Fruit fly (Drosophila melanogaster) whole organism, adult: ENCODE measurements around the gene CG15336.

Experiments used
- CG12768 ChIP-seq: fragments of 200-800 bp; sonication (Bioruptor generic); optimal IDR thresholded peaks from 2 replicates; lab custom pipeline; 2017; ENCODE audit warnings: missing biosample characterization, missing genetic modification characterization, mild to moderate bottlenecking, moderate library complexity, missing genetic modification reagents
- CG14711 ChIP-seq: fragments of 200-800 bp; sonication (Bioruptor generic); optimal IDR thresholded peaks from 2 replicates; lab custom pipeline; 2018; ENCODE audit warnings: missing biosample characterization, mild to moderate bottlenecking, missing genetic modification characterization, moderate library complexity
- CG1620 ChIP-seq: fragments of 200-800 bp; sonication (Bioruptor generic); optimal IDR thresholded peaks from 2 replicates; lab custom pipeline; 2016; ENCODE audit warnings: missing biosample characterization, missing genetic modification characterization
- CG7045 ChIP-seq: fragments of 200-800 bp; sonication (Bioruptor generic); optimal IDR thresholded peaks from 2 replicates; lab custom pipeline; 2017; ENCODE audit warnings: missing biosample characterization, mild to moderate bottlenecking, missing genetic modification characterization
- Crg-1 ChIP-seq: fragments of 200-800 bp; sonication (Bioruptor generic); optimal IDR thresholded peaks from 2 replicates; lab custom pipeline; 2016; ENCODE audit warnings: missing biosample characterization, missing genetic modification characterization
- Hr96 ChIP-seq: fragments of 200-800 bp; sonication (Bioruptor generic); optimal IDR thresholded peaks from 2 replicates; lab custom pipeline; 2016; ENCODE audit warnings: missing biosample characterization, missing genetic modification characterization
- bab1 ChIP-seq: fragments of 200-800 bp; sonication (Bioruptor generic); optimal IDR thresholded peaks from 3 replicates; lab custom pipeline; 2019; ENCODE audit warnings: missing biosample characterization, mild to moderate bottlenecking, missing genetic modification characterization, moderate library complexity
- cic ChIP-seq: fragments of 200-800 bp; sonication (Bioruptor generic); optimal IDR thresholded peaks from 2 replicates; lab custom pipeline; 2017; ENCODE audit warnings: missing biosample characterization, mild to moderate bottlenecking, missing genetic modification characterization, moderate library complexity
- cnc ChIP-seq, 2 experiments: fragments of >200 bp; optimal IDR thresholded peaks; 2 replicates each; lab custom pipeline; 2017
- kay ChIP-seq: fragments of 200-800 bp; sonication (Bioruptor generic); peaks from one replicate; lab custom pipeline; 2016; ENCODE audit warnings: missing biosample characterization, missing genetic modification characterization, borderline replicate concordance
- toe ChIP-seq: fragments of 200-800 bp; sonication (Bioruptor generic); optimal IDR thresholded peaks from 2 replicates; lab custom pipeline; 2016; ENCODE audit warnings: missing biosample characterization, missing genetic modification characterization

DNA sequence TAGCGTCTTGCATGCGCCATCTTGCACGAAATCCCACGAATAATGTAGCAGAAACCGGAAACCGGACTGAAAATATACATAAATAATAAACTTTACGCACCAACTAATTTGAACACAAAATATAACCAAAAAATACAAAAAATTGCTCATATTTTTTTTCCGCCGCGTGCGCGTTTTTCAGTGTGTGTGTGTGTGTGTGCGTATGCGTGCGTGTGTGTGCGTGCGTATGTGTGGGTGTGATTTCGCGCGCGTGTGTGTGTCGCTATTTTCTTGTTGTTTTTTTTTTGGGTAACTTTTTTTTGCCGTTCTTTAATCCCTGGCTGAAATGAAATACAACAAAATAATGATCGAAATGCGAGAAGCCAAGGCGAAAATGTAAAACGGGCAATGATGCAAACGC, 31.2 kb downstream of the CG15336 start:
- no peak for TF ChIP-seq cic (GFP tag; lab: Kevin White, UChicago)
- no peak for TF ChIP-seq Hr96 (GFP tag; lab: Kevin White, UChicago)
- TF ChIP-seq CG12768 (GFP tag; lab: Kevin White, UChicago), result no peak
- TF ChIP-seq cnc (optimal IDR thresholded peaks at IDR 0.05; lab: Kevin White, UChicago), result no peak
- no peak for TF ChIP-seq bab1 (GFP tag; lab: Kevin White, UChicago)
- TF ChIP-seq kay (GFP tag; lab: Kevin White, UChicago), result no peak
- TF ChIP-seq toe, result no peak
- no peak for TF ChIP-seq Crg-1 (GFP tag; lab: Kevin White, UChicago)
- TF ChIP-seq CG1620 (GFP tag; lab: Kevin White, UChicago), result no peak
- TF ChIP-seq CG7045, result no peak
- TF ChIP-seq CG14711 (tag; lab: Kevin White, UChicago), result no peak
